Worm (Caenorhabditis elegans) whole organism, midembryonic: ENCODE data around the gene eral-1.

Experiments
- flt-1 ChIP-seq: fragments of 200-800 bp; sonication (Bioruptor generic); IDR thresholded peaks from 2 replicates; pipeline ENCODE4 v1.3.6; 2022; ENCODE audit warnings: missing genetic modification characterization, missing compliant biosample characterization
- ztf-29 ChIP-seq: fragments of 200-800 bp; sonication (Bioruptor generic); IDR thresholded peaks from 2 replicates; pipeline ENCODE4 v1.3.6; 2022; ENCODE audit warnings: missing genetic modification reagents, missing genetic modification characterization, missing compliant biosample characterization

DNA sequence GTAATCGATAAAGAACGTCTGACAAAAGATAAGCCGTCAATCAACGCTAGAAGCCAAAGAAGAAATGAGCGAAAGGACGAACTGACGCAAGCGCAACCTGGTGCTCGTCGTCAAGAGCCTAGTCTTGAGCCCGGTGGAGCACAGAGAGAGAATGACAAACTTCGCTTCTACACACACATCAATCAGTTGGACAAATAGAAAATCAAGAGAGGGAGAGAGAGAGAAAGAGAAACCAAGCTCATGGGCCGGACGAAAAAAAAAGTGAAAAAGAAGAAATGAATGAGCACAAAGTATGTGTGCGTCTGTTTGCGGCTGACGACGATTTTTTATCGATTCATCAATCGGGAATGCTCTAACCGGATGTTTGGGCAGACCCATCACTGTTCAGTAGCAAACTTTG lies 31.6 kb upstream of the eral-1 start:
- TF ChIP-seq flt-1 (GFP tag; lab: Robert Waterston, UW): no peak
- no peak for TF ChIP-seq ztf-29 (GFP tag; lab: Robert Waterston, UW)
